Worm (Caenorhabditis elegans): ENCODE results near the gene lact-6.

ce11 chrIV:17435228-17435627 lies 4.0 kb upstream of the lact-6 start:
- TF ChIP-seq pha-2 (tag; optimal IDR thresholded peaks at IDR 0.05) (no peak), syd-9 (tag; optimal IDR thresholded peaks at IDR 0.05) (no peak), dve-1 (tag; optimal IDR thresholded peaks at IDR 0.05) (no peak), unc-86 (tag; optimal IDR thresholded peaks at IDR 0.05) (no peak), ceh-34 (tag; optimal IDR thresholded peaks at IDR 0.05) (no peak), tbx-2 (tag; optimal IDR thresholded peaks at IDR 0.05) (no peak), rnt-1 (tag; optimal IDR thresholded peaks at IDR 0.05) (no peak), ama-1 (optimal IDR thresholded peaks at IDR 0.05) (no peak), ceh-6 (GFP tag; optimal IDR thresholded peaks at IDR 0.05) (no peak), ahr-1 (tag; optimal IDR thresholded peaks at IDR 0.05) (no peak), sox-4 (tag; optimal IDR thresholded peaks at IDR 0.05) (no peak)

Measured in whole organism, late embryonic.